Fruit fly (Drosophila melanogaster): ENCODE results near the gene mge.

DNA sequence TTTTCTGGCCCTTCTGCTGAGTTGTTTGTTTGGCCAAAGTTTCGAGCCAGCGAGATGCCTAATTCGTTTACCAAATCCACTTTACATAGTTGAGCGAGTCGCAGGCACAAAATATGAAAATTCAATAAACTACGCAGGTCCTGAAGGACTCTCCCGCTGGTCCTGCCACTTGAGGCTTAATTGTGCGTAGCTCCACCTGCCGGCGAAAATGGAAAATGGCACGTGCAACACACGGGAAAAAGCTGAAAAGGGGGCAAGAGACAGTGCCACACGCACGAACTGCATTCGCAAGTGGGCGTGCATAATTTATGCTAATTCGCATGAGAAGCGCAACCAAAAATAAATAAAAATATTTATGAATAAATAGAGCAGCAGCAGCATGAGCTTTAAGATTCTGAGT is 23.8 kb downstream of the mge start:
- TF ChIP-seq CTCF (optimal IDR thresholded peaks at IDR 0.05) (peak; percentile 60 to 64), CG8478 (optimal IDR thresholded peaks at IDR 0.05) (no peak)

Data from S2 (cell line).